Worm (Caenorhabditis elegans): Measurements from ENCODE around the gene D1086.12.

Gene D1086.12

ce11 chrV:14145267-14145666 is 44.3 kb downstream of the D1086.12 start, which contains the start of gene par-1:
Gene par-1 (minus strand): TSS chrV:14145367.
- TF ChIP-seq nfya-1 (tag; optimal IDR thresholded peaks at IDR 0.05; ENCODE audit: insufficient read depth) (no peak), nhr-28 (tag; optimal IDR thresholded peaks at IDR 0.05) (no peak), unc-39 (tag; optimal IDR thresholded peaks at IDR 0.05) (no peak), jun-1 (tag; optimal IDR thresholded peaks at IDR 0.05) (no peak), mml-1 (tag; optimal IDR thresholded peaks at IDR 0.05) (no peak), daf-12 (tag; optimal IDR thresholded peaks at IDR 0.05) (no peak), snpc-4 (tag; optimal IDR thresholded peaks at IDR 0.05) (no peak), nhr-237 (tag; optimal IDR thresholded peaks at IDR 0.05) (no peak)

- TF ChIP-seq tbx-2 (tag; optimal IDR thresholded peaks at IDR 0.05) = no peak
- no peak for TF ChIP-seq mml-1 (tag; optimal IDR thresholded peaks at IDR 0.05)
- TF ChIP-seq unc-62 (GFP tag; optimal IDR thresholded peaks at IDR 0.05) = no peak
- no peak for TF ChIP-seq fkh-2 (tag; optimal IDR thresholded peaks at IDR 0.05)
These were observed 45.2 kb downstream of the D1086.12 start, which contains the start of gene acs-10 for ce11 chrV:14146199-14146598. Gene acs-10 (plus strand): TSS chrV:14146499.

- no peak for TF ChIP-seq nhr-28 (tag; optimal IDR thresholded peaks at IDR 0.05)
- no peak for TF ChIP-seq nhr-11 (tag; optimal IDR thresholded peaks at IDR 0.05)
- no peak for TF ChIP-seq elt-2 (tag; optimal IDR thresholded peaks at IDR 0.05)
- TF ChIP-seq fkh-2 (tag; optimal IDR thresholded peaks at IDR 0.05) = no peak
- no peak for TF ChIP-seq sea-2 (GFP tag; optimal IDR thresholded peaks at IDR 0.05)
- no peak for TF ChIP-seq pha-4 (tag; optimal IDR thresholded peaks at IDR 0.05)
- TF ChIP-seq fos-1 (tag; optimal IDR thresholded peaks at IDR 0.05) = no peak
- no peak for TF ChIP-seq nhr-76 (tag; optimal IDR thresholded peaks at IDR 0.05)
- TF ChIP-seq hmg-11 (tag; optimal IDR thresholded peaks at IDR 0.05) = no peak
- TF ChIP-seq jun-1 (tag; optimal IDR thresholded peaks at IDR 0.05) = no peak
- TF ChIP-seq nfya-1 (tag; optimal IDR thresholded peaks at IDR 0.05; ENCODE audit: insufficient read depth) = no peak
- TF ChIP-seq egl-5 (tag; optimal IDR thresholded peaks at IDR 0.05) = no peak
- TF ChIP-seq snpc-4 (tag; optimal IDR thresholded peaks at IDR 0.05) = no peak
- TF ChIP-seq ceh-9 (tag; optimal IDR thresholded peaks at IDR 0.05) = no peak
- TF ChIP-seq lin-39 (tag; optimal IDR thresholded peaks at IDR 0.05) = no peak
- no peak for TF ChIP-seq lin-15B (tag; optimal IDR thresholded peaks at IDR 0.05)
These were observed 46.1 kb downstream of the D1086.12 start for ce11 chrV:14147114-14147513.

- TF ChIP-seq fkh-2 (tag; optimal IDR thresholded peaks at IDR 0.05) (no peak), nfya-1 (tag; optimal IDR thresholded peaks at IDR 0.05; ENCODE audit: insufficient read depth) (no peak), mdl-1 (tag; optimal IDR thresholded peaks at IDR 0.05) (no peak), snpc-4 (tag; optimal IDR thresholded peaks at IDR 0.05) (no peak), fkh-10 (GFP tag; optimal IDR thresholded peaks at IDR 0.05) (no peak), zag-1 (tag; optimal IDR thresholded peaks at IDR 0.05) (no peak), jun-1 (tag; optimal IDR thresholded peaks at IDR 0.05) (no peak), nhr-28 (tag; optimal IDR thresholded peaks at IDR 0.05) (no peak), eor-1 (tag; optimal IDR thresholded peaks at IDR 0.05) (no peak), ZK546.5 (tag; optimal IDR thresholded peaks at IDR 0.05) (no peak), nhr-76 (tag; optimal IDR thresholded peaks at IDR 0.05) (no peak), ama-1 (optimal IDR thresholded peaks at IDR 0.05) (no peak)
These were observed 48.1 kb downstream of the D1086.12 start for ce11 chrV:14149125-14149524.

- no peak for TF ChIP-seq nhr-76 (tag; optimal IDR thresholded peaks at IDR 0.05)
- peak; percentile 69 for TF ChIP-seq nhr-25 (tag; optimal IDR thresholded peaks at IDR 0.05)
These were observed 50.0 kb downstream of the D1086.12 start for ce11 chrV:14150966-14151365.

Measured in whole organism, L3 larva.